Fruit fly (Drosophila melanogaster): ENCODE measurements around the gene CG16813.

CG16813 gene

DNA sequence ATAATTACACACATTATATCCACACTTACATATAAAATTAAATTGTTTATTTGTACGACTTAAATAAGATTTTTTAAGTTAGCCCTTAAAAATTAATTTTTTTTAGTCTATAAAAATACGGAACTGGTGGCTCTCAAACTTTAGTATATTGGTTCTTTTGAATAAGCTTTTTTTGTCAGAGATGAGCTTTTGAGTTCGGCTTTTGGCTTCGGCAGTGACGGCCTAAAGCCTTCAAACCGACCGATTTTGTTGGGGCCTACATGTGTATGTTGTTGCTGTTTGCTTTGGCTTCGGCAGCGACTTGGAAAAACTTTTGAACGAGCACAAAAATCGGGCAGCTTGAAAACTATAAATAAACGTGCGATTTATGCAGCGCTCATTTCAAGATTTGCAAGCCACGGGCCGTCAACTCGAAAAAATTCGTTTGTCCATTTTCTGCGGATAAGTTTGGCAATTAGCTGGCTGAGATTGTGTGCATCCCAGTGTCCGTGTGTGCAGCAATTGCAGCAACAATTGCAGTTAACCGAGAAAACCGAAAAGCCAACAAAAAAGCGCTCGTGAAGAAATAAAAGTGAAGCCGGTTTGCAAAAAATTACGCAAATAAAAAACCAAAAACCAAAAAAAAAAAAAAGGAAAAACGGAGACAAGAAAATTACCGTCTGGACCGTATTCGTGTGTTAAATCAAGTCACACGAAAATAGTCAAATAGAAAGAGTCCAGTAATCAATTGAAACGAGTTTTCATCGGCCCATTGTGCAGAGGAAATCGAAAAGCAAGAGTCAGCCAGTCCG, 18.7 kb downstream of the CG16813 start, which contains the start of gene CG16820:
TSS of gene CG16820 (plus strand) at position 378 of the 791 bp plus-strand sequence.
- TF ChIP-seq Hr96 (GFP tag; optimal IDR thresholded peaks at IDR 0.05) (no peak), kay (GFP tag; ENCODE audit: borderline replicate concordance) (peak; percentile 24)

DNA sequence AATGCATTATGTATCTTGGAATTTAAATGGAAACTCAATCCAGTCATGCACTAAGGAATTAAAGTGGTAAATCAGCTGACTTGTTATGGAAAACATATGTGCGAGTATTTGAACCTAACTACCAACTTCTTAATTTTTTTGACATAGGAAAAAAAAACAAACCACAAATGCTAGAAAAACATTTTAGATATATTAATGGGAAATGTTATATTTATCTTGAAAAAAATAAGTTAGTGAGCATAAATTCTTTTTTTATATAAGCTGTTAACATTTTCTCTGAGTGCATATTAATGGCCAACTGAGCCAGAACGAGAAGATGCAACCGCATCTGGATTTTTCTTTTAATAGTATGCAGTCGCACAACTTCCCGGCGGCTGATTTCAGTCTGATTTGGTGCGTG, 23.8 kb downstream of the CG16813 start:
- TF ChIP-seq CG11617 (GFP tag; optimal IDR thresholded peaks at IDR 0.05) (no peak), tj (GFP tag; optimal IDR thresholded peaks at IDR 0.05) (no peak), cic (GFP tag; optimal IDR thresholded peaks at IDR 0.05) (no peak), Hr96 (GFP tag; optimal IDR thresholded peaks at IDR 0.05) (no peak), CG7101 (tag; optimal IDR thresholded peaks at IDR 0.05) (no peak), kay (GFP tag; ENCODE audit: borderline replicate concordance) (no peak), Mnt (GFP tag; optimal IDR thresholded peaks at IDR 0.05) (no peak), Crg-1 (GFP tag; optimal IDR thresholded peaks at IDR 0.05) (no peak), CG7045 (GFP tag; optimal IDR thresholded peaks at IDR 0.05) (no peak), toe (GFP tag; optimal IDR thresholded peaks at IDR 0.05) (no peak), CG5204 (GFP tag; optimal IDR thresholded peaks at IDR 0.05) (no peak), CG14711 (tag; optimal IDR thresholded peaks at IDR 0.05) (no peak), CG33017 (tag; optimal IDR thresholded peaks at IDR 0.05) (no peak)

DNA sequence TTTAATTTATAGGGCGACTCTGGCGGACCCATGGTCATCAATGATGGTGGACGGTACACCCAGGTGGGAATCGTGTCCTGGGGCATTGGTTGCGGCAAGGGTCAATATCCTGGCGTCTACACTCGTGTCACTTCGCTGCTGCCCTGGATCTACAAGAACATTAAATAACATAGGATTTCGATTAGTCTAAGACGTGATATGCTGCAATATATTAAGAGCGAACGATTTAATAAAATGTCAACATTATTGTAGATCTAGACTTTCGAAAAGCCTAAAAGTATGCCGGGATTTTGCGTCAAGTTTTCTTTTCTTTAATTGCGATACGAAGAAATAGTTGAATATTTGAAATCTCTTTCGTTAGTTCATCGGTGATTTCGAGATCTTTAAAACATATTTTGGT, 29.8 kb downstream of the CG16813 start, which contains the start of gene Naa20B:
TSS of gene Naa20B (plus strand) at position 301 of the 400 bp plus-strand sequence.
- TF ChIP-seq CG1620 (GFP tag; optimal IDR thresholded peaks at IDR 0.05): no peak
- no peak for TF ChIP-seq CG5204 (GFP tag; optimal IDR thresholded peaks at IDR 0.05)
- no peak for TF ChIP-seq Mnt (GFP tag; optimal IDR thresholded peaks at IDR 0.05)
- no peak for TF ChIP-seq CG14711 (tag; optimal IDR thresholded peaks at IDR 0.05)
- TF ChIP-seq tj (GFP tag; optimal IDR thresholded peaks at IDR 0.05): no peak
- no peak for TF ChIP-seq toe (GFP tag; optimal IDR thresholded peaks at IDR 0.05)
- no peak for TF ChIP-seq Crg-1 (GFP tag; optimal IDR thresholded peaks at IDR 0.05)
- TF ChIP-seq cnc (optimal IDR thresholded peaks at IDR 0.05): no peak
- no peak for TF ChIP-seq Hr96 (GFP tag; optimal IDR thresholded peaks at IDR 0.05)
- no peak for TF ChIP-seq CG11617 (GFP tag; optimal IDR thresholded peaks at IDR 0.05)
- TF ChIP-seq CG7101 (tag; optimal IDR thresholded peaks at IDR 0.05): no peak
- TF ChIP-seq Clk (GFP tag; optimal IDR thresholded peaks at IDR 0.05): no peak
- no peak for TF ChIP-seq pad (GFP tag; optimal IDR thresholded peaks at IDR 0.05)
- TF ChIP-seq kay (GFP tag; ENCODE audit: borderline replicate concordance): no peak
- no peak for TF ChIP-seq cic (GFP tag; optimal IDR thresholded peaks at IDR 0.05)
- TF ChIP-seq ovo (GFP tag; optimal IDR thresholded peaks at IDR 0.05): no peak
- TF ChIP-seq CG33017 (tag; optimal IDR thresholded peaks at IDR 0.05): no peak
- no peak for TF ChIP-seq CG12768 (GFP tag; optimal IDR thresholded peaks at IDR 0.05)
- no peak for TF ChIP-seq CG7045 (GFP tag; optimal IDR thresholded peaks at IDR 0.05)

DNA sequence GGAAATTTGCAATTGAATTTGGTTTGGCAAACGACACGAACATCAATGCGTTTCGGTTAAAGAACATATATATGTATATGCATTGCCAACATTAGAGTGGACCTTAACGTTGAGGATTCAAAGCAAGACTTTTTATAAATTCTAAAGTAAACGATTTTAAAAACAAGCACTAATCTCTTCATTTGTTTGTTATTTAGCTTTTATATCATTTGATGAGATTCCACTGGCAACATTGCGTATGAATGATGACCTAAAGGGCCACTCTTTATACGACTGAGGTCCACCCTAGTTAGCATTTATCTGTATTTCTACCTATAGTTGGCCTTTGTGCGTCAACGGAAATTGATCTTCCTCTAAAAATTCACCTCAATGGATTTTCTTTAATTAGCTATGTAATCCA, 31.4 kb downstream of the CG16813 start:
- no peak for TF ChIP-seq CG12768 (GFP tag; optimal IDR thresholded peaks at IDR 0.05)
- TF ChIP-seq CG33017 (tag; optimal IDR thresholded peaks at IDR 0.05): no peak
- no peak for TF ChIP-seq cic (GFP tag; optimal IDR thresholded peaks at IDR 0.05)
- TF ChIP-seq kay (GFP tag; ENCODE audit: borderline replicate concordance): no peak

DNA sequence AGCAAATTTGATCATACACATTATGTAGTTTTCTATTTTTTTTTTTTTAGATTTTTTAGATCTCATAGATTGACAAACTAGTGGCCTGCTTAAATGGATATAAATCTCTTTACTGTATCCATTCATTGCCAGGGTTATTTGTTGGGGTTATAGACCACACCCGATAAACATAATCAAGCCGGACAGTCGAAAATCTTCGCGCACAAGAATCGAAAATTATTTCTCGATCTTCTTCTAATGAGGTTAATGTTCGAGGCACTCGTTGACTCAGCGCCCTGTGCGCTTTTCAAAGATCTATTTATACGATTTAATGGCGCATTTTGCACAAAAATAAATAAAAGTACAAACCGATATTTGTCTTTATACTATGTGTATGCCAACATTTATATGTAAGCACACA, 32.3 kb downstream of the CG16813 start, which contains the start of gene CG31730:
TSS of gene CG31730 (minus strand) at position 101 of the 400 bp plus-strand sequence.
- TF ChIP-seq CG33017 (tag; optimal IDR thresholded peaks at IDR 0.05) (no peak), Hr96 (GFP tag; optimal IDR thresholded peaks at IDR 0.05) (no peak), kay (GFP tag; ENCODE audit: borderline replicate concordance) (no peak), cnc (optimal IDR thresholded peaks at IDR 0.05) (no peak), CG7045 (GFP tag; optimal IDR thresholded peaks at IDR 0.05) (no peak), ovo (GFP tag; optimal IDR thresholded peaks at IDR 0.05) (no peak), CG14711 (tag; optimal IDR thresholded peaks at IDR 0.05) (no peak), cic (GFP tag; optimal IDR thresholded peaks at IDR 0.05) (no peak), Crg-1 (GFP tag; optimal IDR thresholded peaks at IDR 0.05) (no peak), Clk (GFP tag; optimal IDR thresholded peaks at IDR 0.05) (no peak), CG11617 (GFP tag; optimal IDR thresholded peaks at IDR 0.05) (no peak)

DNA sequence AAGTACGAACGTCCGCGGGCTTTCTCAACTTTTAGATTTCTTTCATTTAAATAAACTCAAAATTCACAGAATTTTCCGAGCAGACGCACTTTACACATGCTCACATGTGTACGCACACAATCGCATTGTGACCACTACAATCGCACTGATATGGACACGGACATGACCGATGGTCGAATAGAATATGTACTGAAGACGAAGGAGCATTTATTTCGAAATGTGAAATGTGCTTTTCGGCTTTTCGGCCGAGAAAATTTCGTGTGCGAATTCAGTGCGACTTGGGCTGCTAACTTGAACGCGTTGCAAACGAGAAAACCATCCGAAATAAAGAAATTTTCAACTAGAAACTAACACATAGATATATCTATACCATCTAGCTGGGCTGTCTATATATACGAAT, 33.4 kb downstream of the CG16813 start, which contains the start of gene CG44085:
TSS of gene CG44085 (plus strand) at position 269 of the 400 bp plus-strand sequence.
- TF ChIP-seq Mnt (GFP tag; optimal IDR thresholded peaks at IDR 0.05): no peak
- TF ChIP-seq CG12768 (GFP tag; optimal IDR thresholded peaks at IDR 0.05): no peak
- no peak for TF ChIP-seq cic (GFP tag; optimal IDR thresholded peaks at IDR 0.05)
- no peak for TF ChIP-seq CG7045 (GFP tag; optimal IDR thresholded peaks at IDR 0.05)
- no peak for TF ChIP-seq kay (GFP tag; ENCODE audit: borderline replicate concordance)
- TF ChIP-seq CG11617 (GFP tag; optimal IDR thresholded peaks at IDR 0.05): no peak
- no peak for TF ChIP-seq CG5204 (GFP tag; optimal IDR thresholded peaks at IDR 0.05)
- TF ChIP-seq bab1 (GFP tag; optimal IDR thresholded peaks at IDR 0.05): no peak
- no peak for TF ChIP-seq ovo (GFP tag; optimal IDR thresholded peaks at IDR 0.05)
- no peak for TF ChIP-seq pad (GFP tag; optimal IDR thresholded peaks at IDR 0.05)
- TF ChIP-seq Clk (GFP tag; optimal IDR thresholded peaks at IDR 0.05): no peak
- TF ChIP-seq CG14711 (tag; optimal IDR thresholded peaks at IDR 0.05): no peak
- TF ChIP-seq Crg-1 (GFP tag; optimal IDR thresholded peaks at IDR 0.05): no peak
- TF ChIP-seq tj (GFP tag; optimal IDR thresholded peaks at IDR 0.05): no peak
- TF ChIP-seq CG7101 (tag; optimal IDR thresholded peaks at IDR 0.05): no peak
